Worm (Caenorhabditis elegans): Measurements from ENCODE around the gene W04D2.4.

- TF ChIP-seq ztf-23 (GFP tag; IDR thresholded peaks at IDR 0.05) (no peak), tab-1 (GFP tag; IDR thresholded peaks at IDR 0.05) (no peak), klf-2 (GFP tag; conservative IDR thresholded peaks at IDR 0.05) (no peak), ztf-29 (GFP tag; IDR thresholded peaks at IDR 0.05) (no peak), T22C8.4 (GFP tag; IDR thresholded peaks at IDR 0.05) (no peak), flt-1 (GFP tag; IDR thresholded peaks at IDR 0.05) (no peak), cog-1 (tag; optimal IDR thresholded peaks at IDR 0.05) (no peak), med-1 (GFP tag; optimal IDR thresholded peaks at IDR 0.05; ENCODE audit: insufficient read depth) (no peak)
Observed at ce11 chrV:12531084-12531483, 33.5 kb upstream of the W04D2.4 start.
